Fruit fly (Drosophila melanogaster) whole organism, adult: Measurements from ENCODE around the gene CG11700.

ENCODE experiments used
- CG11617 ChIP-seq: fragments of 200-800 bp; sonication (Bioruptor generic); optimal IDR thresholded peaks from 2 replicates; lab custom pipeline; 2017; ENCODE audit warnings: mild to moderate bottlenecking, missing biosample characterization, missing genetic modification reagents, missing genetic modification characterization
- CG12768 ChIP-seq: fragments of 200-800 bp; sonication (Bioruptor generic); optimal IDR thresholded peaks from 2 replicates; lab custom pipeline; 2017; ENCODE audit warnings: missing biosample characterization, missing genetic modification characterization, mild to moderate bottlenecking, moderate library complexity, missing genetic modification reagents
- CG14711 ChIP-seq: fragments of 200-800 bp; sonication (Bioruptor generic); optimal IDR thresholded peaks from 2 replicates; lab custom pipeline; 2018; ENCODE audit warnings: missing biosample characterization, mild to moderate bottlenecking, missing genetic modification characterization, moderate library complexity
- CG5204 ChIP-seq: fragments of 200-800 bp; sonication (Bioruptor generic); optimal IDR thresholded peaks from 2 replicates; lab custom pipeline; 2016; ENCODE audit warnings: missing biosample characterization, missing genetic modification characterization
- CG7045 ChIP-seq: fragments of 200-800 bp; sonication (Bioruptor generic); optimal IDR thresholded peaks from 2 replicates; lab custom pipeline; 2017; ENCODE audit warnings: missing biosample characterization, mild to moderate bottlenecking, missing genetic modification characterization
- Crg-1 ChIP-seq: fragments of 200-800 bp; sonication (Bioruptor generic); optimal IDR thresholded peaks from 2 replicates; lab custom pipeline; 2016; ENCODE audit warnings: missing biosample characterization, missing genetic modification characterization
- Mnt ChIP-seq: fragments of 200-800 bp; sonication (Bioruptor generic); optimal IDR thresholded peaks from 2 replicates; lab custom pipeline; 2016; ENCODE audit warnings: missing biosample characterization, mild to moderate bottlenecking, missing genetic modification characterization
- kay ChIP-seq: fragments of 200-800 bp; sonication (Bioruptor generic); peaks from one replicate; lab custom pipeline; 2016; ENCODE audit warnings: missing biosample characterization, missing genetic modification characterization, borderline replicate concordance
- toe ChIP-seq: fragments of 200-800 bp; sonication (Bioruptor generic); optimal IDR thresholded peaks from 2 replicates; lab custom pipeline; 2016; ENCODE audit warnings: missing biosample characterization, missing genetic modification characterization

DNA sequence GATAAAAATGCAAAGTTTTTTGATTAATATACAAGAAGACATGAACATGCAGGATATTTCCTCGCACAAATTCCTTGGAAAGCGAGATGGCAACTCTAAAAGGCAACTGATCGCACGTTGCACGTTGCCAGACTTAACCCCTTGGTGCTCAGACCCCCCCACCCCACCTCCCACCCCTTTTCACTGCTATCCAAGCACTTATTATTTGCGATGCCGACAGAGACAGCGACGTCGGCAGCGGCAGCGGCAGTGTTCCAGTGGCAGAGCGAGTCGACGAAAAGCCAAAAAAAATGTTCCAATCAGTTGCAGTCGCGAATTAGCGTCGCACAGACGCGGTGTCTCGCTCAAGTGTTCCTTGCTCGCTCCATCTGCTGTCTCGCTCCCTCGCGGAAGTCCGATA lies 20.3 kb upstream of the CG11700 start, which contains the start of gene CG3823:
- TF ChIP-seq kay (GFP tag; lab: Kevin White, UChicago) (no peak), CG11617 (GFP tag; lab: Kevin White, UChicago) (no peak), CG12768 (GFP tag; lab: Kevin White, UChicago) (no peak), Mnt (GFP tag; lab: Kevin White, UChicago) (no peak), CG14711 (no peak), CG5204 (GFP tag; lab: Kevin White, UChicago) (no peak), toe (no peak), Crg-1 (GFP tag; lab: Kevin White, UChicago) (no peak), CG7045 (GFP tag; lab: Kevin White, UChicago) (no peak)
